Fruit fly (Drosophila melanogaster): ENCODE data around the gene Fam92.

- TF ChIP-seq achi (GFP tag; optimal IDR thresholded peaks at IDR 0.05) = no peak
- peak; percentile 20 for TF ChIP-seq CG6854 (GFP tag; optimal IDR thresholded peaks at IDR 0.05)
- TF ChIP-seq salr (GFP tag; optimal IDR thresholded peaks at IDR 0.05) = no peak
- peak in 1 of 2 experiments; percentile 25 for TF ChIP-seq ss (GFP tag; optimal IDR thresholded peaks at IDR 0.05)
- TF ChIP-seq Ets21C (GFP tag; optimal IDR thresholded peaks at IDR 0.05) = no peak
- TF ChIP-seq CG7368 (GFP tag; optimal IDR thresholded peaks at IDR 0.05) = no peak
Observed at dm6 chr2L:12434535-12434938, 9.8 kb downstream of the Fam92 start, which contains the start of gene SC35.
